Worm (Caenorhabditis elegans) whole organism, L1 larva: ENCODE measurements around the gene fbxb-24.

Experiments
- C16A3.4 ChIP-seq: fragments of 150-350 bp; optimal IDR thresholded peaks from 2 replicates; lab custom pipeline; 2014; ENCODE audit warnings: missing biosample characterization, missing genetic modification characterization
- C34B4.2 ChIP-seq: sonication (generic microtip); optimal IDR thresholded peaks from 2 replicates; lab custom pipeline; 2017; ENCODE audit warnings: mild to moderate bottlenecking, missing genetic modification characterization, missing compliant biosample characterization
- Y116A8C.19 ChIP-seq: sonication (generic microtip); optimal IDR thresholded peaks from 2 replicates; lab custom pipeline; 2016; ENCODE audit warnings: missing compliant biosample characterization, missing genetic modification characterization, borderline replicate concordance
- aha-1 ChIP-seq: fragments of 150-350 bp; optimal IDR thresholded peaks from 2 replicates; lab custom pipeline; 2014; ENCODE audit warnings: missing biosample characterization, missing genetic modification characterization
- alr-1 ChIP-seq: fragments of 200-800 bp; sonication (Bioruptor generic); optimal IDR thresholded peaks from 2 replicates; lab custom pipeline; 2018; ENCODE audit warnings: borderline replicate concordance, mild to moderate bottlenecking, missing genetic modification characterization, missing compliant biosample characterization
- ceh-82 ChIP-seq, 3 experiments: fragments of 150-350 bp in 1 of 3; sonication (generic microtip) in 2 of 3; optimal IDR thresholded peaks; 2 replicates each; lab custom pipeline; 2014 to 2017; ENCODE audit warnings: missing biosample characterization in 3 of 3, missing genetic modification characterization in 3 of 3
- ceh-90 ChIP-seq: sonication (generic microtip); optimal IDR thresholded peaks from 2 replicates; lab custom pipeline; 2016; ENCODE audit warnings: missing genetic modification characterization, missing compliant biosample characterization
- efl-1 ChIP-seq, 4 experiments: fragments of 150-350 bp; optimal IDR thresholded peaks in 3 of 4; peaks in 1 of 4; 1 replicate in 1 of 4; 2 replicates in 3 of 4; lab custom pipeline; 2014; ENCODE audit warnings: missing biosample characterization in 2 of 4, missing genetic modification characterization in 2 of 4, missing genetic modification reagents in 2 of 4
- efl-3 ChIP-seq: fragments of 200-800 bp; sonication (Bioruptor generic); optimal IDR thresholded peaks from 2 replicates; lab custom pipeline; 2018; ENCODE audit warnings: mild to moderate bottlenecking, missing genetic modification characterization, missing compliant biosample characterization
- egl-13 ChIP-seq: sonication (generic microtip); optimal IDR thresholded peaks from 2 replicates; lab custom pipeline; 2016; ENCODE audit warnings: missing genotype, missing genetic modification reagents, missing genetic modification characterization, missing compliant biosample characterization
- egl-27 ChIP-seq, 2 experiments: fragments of 150-350 bp in 1 of 2; sonication (generic microtip); optimal IDR thresholded peaks; 3 replicates each; lab custom pipeline; 2017 to 2018; ENCODE audit warnings: missing biosample characterization in 2 of 2, missing genetic modification characterization in 2 of 2, missing genetic modification reagents in 2 of 2
- elt-2 ChIP-seq: sonication (generic microtip); optimal IDR thresholded peaks from 2 replicates; lab custom pipeline; 2016; ENCODE audit warnings: missing genetic modification characterization, mild to moderate bottlenecking, inconsistent platforms, missing compliant biosample characterization, missing genetic modification reagents
- elt-3 ChIP-seq, 6 experiments: fragments of 150-350 bp in 1 of 6; sonication (generic microtip); optimal IDR thresholded peaks; 2 replicates each; lab custom pipeline; 2017 to 2018; ENCODE audit warnings: missing biosample characterization in 6 of 6, missing genetic modification characterization in 6 of 6, inconsistent platforms in 1 of 6
- fos-1 ChIP-seq: fragments of 150-350 bp; optimal IDR thresholded peaks from 2 replicates; lab custom pipeline; 2014; ENCODE audit warnings: missing biosample characterization, missing genetic modification characterization
- grh-1 ChIP-seq: fragments of 200-800 bp; sonication (Bioruptor generic); IDR thresholded peaks from 2 replicates; pipeline ENCODE4 v1.3.6; 2022; ENCODE audit warnings: missing genetic modification reagents, missing genetic modification characterization, missing compliant biosample characterization
- hlh-17 ChIP-seq: fragments of 200-800 bp; sonication (Bioruptor generic); optimal IDR thresholded peaks from 2 replicates; lab custom pipeline; 2018; ENCODE audit warnings: missing genetic modification characterization, mild to moderate bottlenecking, missing compliant biosample characterization, moderate library complexity, borderline replicate concordance
- lir-3 ChIP-seq: sonication (generic microtip); optimal IDR thresholded peaks from 2 replicates; lab custom pipeline; 2016; ENCODE audit warnings: mild to moderate bottlenecking, missing genetic modification characterization, moderate library complexity, missing compliant biosample characterization; ENCODE audit not compliant: poor library complexity
- lsy-2 ChIP-seq, 2 experiments: fragments of 150-350 bp; optimal IDR thresholded peaks; 2 replicates each; lab custom pipeline; 2014; ENCODE audit warnings: missing biosample characterization in 2 of 2, missing genetic modification characterization in 2 of 2
- mdl-1 ChIP-seq, 2 experiments: fragments of 150-350 bp; optimal IDR thresholded peaks; 2 replicates each; lab custom pipeline; 2014 to 2017; ENCODE audit warnings: missing biosample characterization in 2 of 2, missing genetic modification characterization in 2 of 2, inconsistent platforms in 1 of 2
- mep-1 ChIP-seq: fragments of 150-350 bp; optimal IDR thresholded peaks from 2 replicates; lab custom pipeline; 2014; ENCODE audit warnings: missing biosample characterization, missing genetic modification characterization
- nhr-12 ChIP-seq: sonication (generic microtip); optimal IDR thresholded peaks from 2 replicates; lab custom pipeline; 2017; ENCODE audit warnings: missing biosample characterization, missing genetic modification characterization
- nhr-20 ChIP-seq: sonication (generic microtip); optimal IDR thresholded peaks from 2 replicates; lab custom pipeline; 2016; ENCODE audit warnings: mild to moderate bottlenecking, missing genetic modification characterization, missing compliant biosample characterization
- nhr-28 ChIP-seq: fragments of 150-350 bp; optimal IDR thresholded peaks from 2 replicates; lab custom pipeline; 2014; ENCODE audit warnings: missing biosample characterization, missing genetic modification characterization
- nhr-47 ChIP-seq: sonication (generic microtip); optimal IDR thresholded peaks from 2 replicates; lab custom pipeline; 2016; ENCODE audit warnings: mild to moderate bottlenecking, missing genetic modification characterization, moderate library complexity, missing compliant biosample characterization
- nhr-76 ChIP-seq: sonication (generic microtip); optimal IDR thresholded peaks from 2 replicates; lab custom pipeline; 2017; ENCODE audit warnings: missing biosample characterization, missing genetic modification characterization
- nhr-77 ChIP-seq: fragments of 150-350 bp; optimal IDR thresholded peaks from 2 replicates; lab custom pipeline; 2014; ENCODE audit warnings: missing biosample characterization, missing genetic modification characterization
- nhr-90 ChIP-seq: sonication (generic microtip); optimal IDR thresholded peaks from 2 replicates; lab custom pipeline; 2016; ENCODE audit warnings: mild to moderate bottlenecking, missing genetic modification characterization, missing compliant biosample characterization; ENCODE audit not compliant: poor library complexity
- pag-3 ChIP-seq: sonication (generic microtip); optimal IDR thresholded peaks from 2 replicates; lab custom pipeline; 2017; ENCODE audit warnings: missing genetic modification characterization, mild to moderate bottlenecking, missing compliant biosample characterization, antibody characterized with exemption, borderline replicate concordance; ENCODE audit not compliant: insufficient read depth
- snpc-4 ChIP-seq: fragments of 150-350 bp; optimal IDR thresholded peaks from 2 replicates; lab custom pipeline; 2014; ENCODE audit warnings: missing biosample characterization, missing genetic modification characterization
- snu-23 ChIP-seq: sonication (generic microtip); optimal IDR thresholded peaks from 2 replicates; lab custom pipeline; 2016; ENCODE audit warnings: missing genetic modification characterization, missing compliant biosample characterization
- sox-4 ChIP-seq: sonication (generic microtip); optimal IDR thresholded peaks from 2 replicates; lab custom pipeline; 2016; ENCODE audit warnings: missing genetic modification characterization, missing compliant biosample characterization
- sptf-1 ChIP-seq: fragments of 150-350 bp; optimal IDR thresholded peaks from 2 replicates; lab custom pipeline; 2014; ENCODE audit warnings: missing biosample characterization, missing genetic modification characterization
- sup-37 ChIP-seq: fragments of 200-800 bp; sonication (Bioruptor generic); optimal IDR thresholded peaks from 2 replicates; lab custom pipeline; 2018; ENCODE audit warnings: mild to moderate bottlenecking, missing genetic modification characterization, missing compliant biosample characterization
- tbx-2 ChIP-seq: sonication (generic microtip); optimal IDR thresholded peaks from 2 replicates; lab custom pipeline; 2016; ENCODE audit warnings: missing genetic modification characterization, missing compliant biosample characterization
- tlp-1 ChIP-seq: fragments of 150-350 bp; optimal IDR thresholded peaks from 2 replicates; lab custom pipeline; 2014; ENCODE audit warnings: missing biosample characterization, missing genetic modification characterization
- unc-130 ChIP-seq: fragments of 150-350 bp; optimal IDR thresholded peaks from 2 replicates; lab custom pipeline; 2017; ENCODE audit warnings: missing biosample characterization, missing genetic modification characterization, inconsistent platforms
- unc-98 ChIP-seq: fragments of 200-800 bp; sonication (Bioruptor generic); IDR thresholded peaks from 2 replicates; pipeline ENCODE4 v1.3.6; 2022; ENCODE audit warnings: missing genetic modification characterization, missing compliant biosample characterization
- zag-1 ChIP-seq: fragments of 150-350 bp; optimal IDR thresholded peaks from 2 replicates; lab custom pipeline; 2014; ENCODE audit warnings: missing biosample characterization, missing genetic modification characterization

fbxb-24 gene

ce11 chrIII:11870009-11870408 lies 38.8 kb upstream of the fbxb-24 start (continued):
- peak; percentile 90 for TF ChIP-seq nhr-47
- peak; percentile 85 for TF ChIP-seq ceh-90
- no peak for TF ChIP-seq alr-1
- peak; percentile 55 for TF ChIP-seq fos-1 (tag; lab: Kevin White, UChicago)
- TF ChIP-seq elt-3 (tag; optimal IDR thresholded peaks at IDR 0.05; lab: Kevin White, UChicago): no peak
- no peak for TF ChIP-seq tlp-1 (tag; lab: Kevin White, UChicago)
- peak; percentile 92 for TF ChIP-seq snpc-4
- peak; percentile 91 for TF ChIP-seq snu-23 (GFP tag; lab: Kevin White, UChicago)
- TF ChIP-seq egl-13 (tag; lab: Kevin White, UChicago): peak; percentile 64
- peak; percentile 86 to 89 for TF ChIP-seq efl-1 (optimal IDR thresholded peaks at IDR 0.05; lab: Kevin White, UChicago)
- TF ChIP-seq efl-1 (GFP tag; optimal IDR thresholded peaks at IDR 0.05 in 1 of 2; lab: Kevin White, UChicago): peak; percentile 77 to 96
- peak; percentile 1 for TF ChIP-seq aha-1 (tag; lab: Kevin White, UChicago)
- TF ChIP-seq grh-1 (GFP tag; lab: Robert Waterston, UW): no peak
- peak; percentile 78 for TF ChIP-seq unc-130
- peak; percentile 73 to 92 (median 78) for TF ChIP-seq ceh-82 (tag; optimal IDR thresholded peaks at IDR 0.05; lab: Kevin White, UChicago)
- TF ChIP-seq sptf-1 (tag; lab: Kevin White, UChicago): no peak
- TF ChIP-seq sup-37 (GFP tag; lab: Kevin White, UChicago): no peak
- peak; percentile 79 for TF ChIP-seq nhr-77 (tag; lab: Kevin White, UChicago)
- TF ChIP-seq pag-3 (tag; lab: Kevin White, UChicago): peak; percentile 43
- TF ChIP-seq nhr-90: peak; percentile 89
- TF ChIP-seq mep-1 (tag; lab: Kevin White, UChicago): peak; percentile 94
- TF ChIP-seq tbx-2 (tag; lab: Kevin White, UChicago): peak; percentile 91
- TF ChIP-seq lir-3 (tag; lab: Kevin White, UChicago): peak; percentile 94
- no peak for TF ChIP-seq hlh-17 (GFP tag; lab: Kevin White, UChicago)
- no peak for TF ChIP-seq nhr-76
- peak; percentile 86 for TF ChIP-seq nhr-20 (tag; lab: Kevin White, UChicago)
- TF ChIP-seq efl-3 (GFP tag; lab: Kevin White, UChicago): no peak
- no peak for TF ChIP-seq nhr-12 (tag; lab: Kevin White, UChicago)
- TF ChIP-seq C34B4.2 (tag; lab: Kevin White, UChicago): no peak
- peak; percentile 81 for TF ChIP-seq C16A3.4 (tag; lab: Kevin White, UChicago)
- TF ChIP-seq lsy-2 (tag; optimal IDR thresholded peaks at IDR 0.05; lab: Kevin White, UChicago): peak; percentile 86 to 92

- no peak for TF ChIP-seq tbx-2 (tag; lab: Kevin White, UChicago)
- TF ChIP-seq elt-2 (tag; lab: Kevin White, UChicago): no peak
- TF ChIP-seq nhr-12 (tag; lab: Kevin White, UChicago): no peak
- TF ChIP-seq nhr-28 (tag; lab: Kevin White, UChicago): no peak
- TF ChIP-seq mdl-1 (tag; optimal IDR thresholded peaks at IDR 0.05; lab: Kevin White, UChicago): no peak
- TF ChIP-seq nhr-77 (tag; lab: Kevin White, UChicago): no peak
- TF ChIP-seq Y116A8C.19 (tag; lab: Kevin White, UChicago): no peak
- TF ChIP-seq, all 84 proteins: peak for 0
Measured at ce11 chrIII:11871617-11872016, 37.1 kb upstream of the fbxb-24 start.

- TF ChIP-seq efl-1 (optimal IDR thresholded peaks at IDR 0.05; lab: Kevin White, UChicago) (no peak), efl-1 (GFP tag; optimal IDR thresholded peaks at IDR 0.05 in 1 of 2; lab: Kevin White, UChicago) (peak in 1 of 2 experiments; percentile 33), zag-1 (tag; lab: Kevin White, UChicago) (no peak), unc-98 (GFP tag; lab: Robert Waterston, UW) (no peak), egl-27 (tag; optimal IDR thresholded peaks at IDR 0.05; lab: Kevin White, UChicago) (no peak), egl-13 (tag; lab: Kevin White, UChicago) (no peak), sox-4 (tag; lab: Kevin White, UChicago) (no peak)
Measured at ce11 chrIII:11874242-11874641, 34.5 kb upstream of the fbxb-24 start.
